Worm (Caenorhabditis elegans) whole organism, L1 larva: Measurements from ENCODE around the gene T10B10.9.
A peak's percentile ranks its signal among the peaks of the same experiment; 100 is the strongest.

Experiments used
- C04F5.9 ChIP-seq: sonication (generic microtip); optimal IDR thresholded peaks from 2 replicates; lab custom pipeline; 2016; ENCODE audit warnings: missing genetic modification characterization, missing compliant biosample characterization
- C16A3.4 ChIP-seq: fragments of 150-350 bp; optimal IDR thresholded peaks from 2 replicates; lab custom pipeline; 2014; ENCODE audit warnings: missing biosample characterization, missing genetic modification characterization
- C34B4.2 ChIP-seq: sonication (generic microtip); optimal IDR thresholded peaks from 2 replicates; lab custom pipeline; 2017; ENCODE audit warnings: mild to moderate bottlenecking, missing genetic modification characterization, missing compliant biosample characterization
- ama-1 ChIP-seq: fragments of 150-350 bp; optimal IDR thresholded peaks from 2 replicates; lab custom pipeline; 2014
- ceh-8 ChIP-seq: fragments of 200-800 bp; sonication (Bioruptor generic); optimal IDR thresholded peaks from 2 replicates; lab custom pipeline; 2018; ENCODE audit warnings: mild to moderate bottlenecking, missing genetic modification characterization, moderate library complexity, missing compliant biosample characterization
- ceh-82 ChIP-seq, 3 experiments: fragments of 150-350 bp in 1 of 3; sonication (generic microtip) in 2 of 3; optimal IDR thresholded peaks; 2 replicates each; lab custom pipeline; 2014 to 2017; ENCODE audit warnings: missing biosample characterization in 3 of 3, missing genetic modification characterization in 3 of 3
- ceh-88 ChIP-seq: fragments of 200-800 bp; sonication (Bioruptor generic); IDR thresholded peaks from 2 replicates; pipeline ENCODE4 v1.3.6; 2022; ENCODE audit warnings: missing genetic modification characterization, missing compliant biosample characterization
- ceh-90 ChIP-seq: sonication (generic microtip); optimal IDR thresholded peaks from 2 replicates; lab custom pipeline; 2016; ENCODE audit warnings: missing genetic modification characterization, missing compliant biosample characterization
- ces-1 ChIP-seq: fragments of 150-350 bp; optimal IDR thresholded peaks from 2 replicates; lab custom pipeline; 2014; ENCODE audit warnings: missing biosample characterization, missing genetic modification reagents, missing genetic modification characterization
- efl-1 ChIP-seq, 4 experiments: fragments of 150-350 bp; optimal IDR thresholded peaks in 3 of 4; peaks in 1 of 4; 1 replicate in 1 of 4; 2 replicates in 3 of 4; lab custom pipeline; 2014; ENCODE audit warnings: missing biosample characterization in 2 of 4, missing genetic modification characterization in 2 of 4, missing genetic modification reagents in 2 of 4
- efl-3 ChIP-seq: fragments of 200-800 bp; sonication (Bioruptor generic); optimal IDR thresholded peaks from 2 replicates; lab custom pipeline; 2018; ENCODE audit warnings: mild to moderate bottlenecking, missing genetic modification characterization, missing compliant biosample characterization
- egl-13 ChIP-seq: sonication (generic microtip); optimal IDR thresholded peaks from 2 replicates; lab custom pipeline; 2016; ENCODE audit warnings: missing genotype, missing genetic modification reagents, missing genetic modification characterization, missing compliant biosample characterization
- elt-3 ChIP-seq, 6 experiments: fragments of 150-350 bp in 1 of 6; sonication (generic microtip); optimal IDR thresholded peaks; 2 replicates each; lab custom pipeline; 2017 to 2018; ENCODE audit warnings: missing biosample characterization in 6 of 6, missing genetic modification characterization in 6 of 6, inconsistent platforms in 1 of 6
- ets-5 ChIP-seq: fragments of 200-800 bp; sonication (Bioruptor generic); IDR thresholded peaks from 2 replicates; pipeline ENCODE4 v1.3.6; 2022; ENCODE audit warnings: missing genetic modification characterization, missing compliant biosample characterization
- fkh-10 ChIP-seq: sonication (generic microtip); optimal IDR thresholded peaks from 2 replicates; lab custom pipeline; 2017; ENCODE audit warnings: missing biosample characterization, missing genetic modification reagents, missing genetic modification characterization
- fkh-4 ChIP-seq: sonication (generic microtip); optimal IDR thresholded peaks from 2 replicates; lab custom pipeline; 2016; ENCODE audit warnings: missing compliant biosample characterization, missing genetic modification characterization, borderline replicate concordance
- fkh-8 ChIP-seq: sonication (generic microtip); optimal IDR thresholded peaks from 2 replicates; lab custom pipeline; 2016; ENCODE audit warnings: mild to moderate bottlenecking, missing genetic modification characterization, missing compliant biosample characterization
- grh-1 ChIP-seq: fragments of 200-800 bp; sonication (Bioruptor generic); IDR thresholded peaks from 2 replicates; pipeline ENCODE4 v1.3.6; 2022; ENCODE audit warnings: missing genetic modification reagents, missing genetic modification characterization, missing compliant biosample characterization
- hlh-17 ChIP-seq: fragments of 200-800 bp; sonication (Bioruptor generic); optimal IDR thresholded peaks from 2 replicates; lab custom pipeline; 2018; ENCODE audit warnings: missing genetic modification characterization, mild to moderate bottlenecking, missing compliant biosample characterization, moderate library complexity, borderline replicate concordance
- hlh-4 ChIP-seq: sonication (generic microtip); optimal IDR thresholded peaks from 2 replicates; lab custom pipeline; 2016; ENCODE audit warnings: mild to moderate bottlenecking, missing genetic modification characterization, missing compliant biosample characterization
- lin-14 ChIP-seq: fragments of 200-800 bp; sonication (Bioruptor generic); optimal IDR thresholded peaks from 2 replicates; lab custom pipeline; 2018; ENCODE audit warnings: mild to moderate bottlenecking, missing genetic modification characterization, moderate library complexity, missing compliant biosample characterization
- lin-15B ChIP-seq: fragments of 150-350 bp; sonication (generic microtip); optimal IDR thresholded peaks from 3 replicates; lab custom pipeline; 2014; ENCODE audit warnings: missing biosample characterization, missing genetic modification characterization
- lin-35 ChIP-seq, 2 experiments: fragments of 150-350 bp; optimal IDR thresholded peaks; 2 replicates each; lab custom pipeline; 2014; ENCODE audit warnings: missing biosample characterization in 2 of 2, missing genetic modification characterization in 2 of 2, missing genetic modification reagents in 2 of 2
- lin-39 ChIP-seq: fragments of 150-350 bp; optimal IDR thresholded peaks from 2 replicates; lab custom pipeline; 2014; ENCODE audit warnings: missing biosample characterization, missing genetic modification reagents, missing genetic modification characterization
- mdl-1 ChIP-seq, 2 experiments: fragments of 150-350 bp; optimal IDR thresholded peaks; 2 replicates each; lab custom pipeline; 2014 to 2017; ENCODE audit warnings: missing biosample characterization in 2 of 2, missing genetic modification characterization in 2 of 2, inconsistent platforms in 1 of 2
- mef-2 ChIP-seq: fragments of 150-350 bp; optimal IDR thresholded peaks from 2 replicates; lab custom pipeline; 2014; ENCODE audit warnings: missing biosample characterization, missing genetic modification characterization
- nhr-11 ChIP-seq: fragments of 150-350 bp; optimal IDR thresholded peaks from 2 replicates; lab custom pipeline; 2014; ENCODE audit warnings: missing biosample characterization, missing genetic modification characterization
- nhr-19 ChIP-seq: fragments of 200-800 bp; sonication (Bioruptor generic); conservative IDR thresholded peaks from 2 replicates; pipeline ENCODE4 v1.3.6; 2022; ENCODE audit warnings: missing genetic modification characterization, missing compliant biosample characterization
- nhr-20 ChIP-seq: sonication (generic microtip); optimal IDR thresholded peaks from 2 replicates; lab custom pipeline; 2016; ENCODE audit warnings: mild to moderate bottlenecking, missing genetic modification characterization, missing compliant biosample characterization
- nhr-47 ChIP-seq: sonication (generic microtip); optimal IDR thresholded peaks from 2 replicates; lab custom pipeline; 2016; ENCODE audit warnings: mild to moderate bottlenecking, missing genetic modification characterization, moderate library complexity, missing compliant biosample characterization
- nhr-85 ChIP-seq: sonication (generic microtip); peaks from one replicate; lab custom pipeline; 2016; ENCODE audit warnings: missing genetic modification characterization, inconsistent platforms, missing compliant biosample characterization
- nhr-90 ChIP-seq: sonication (generic microtip); optimal IDR thresholded peaks from 2 replicates; lab custom pipeline; 2016; ENCODE audit warnings: mild to moderate bottlenecking, missing genetic modification characterization, missing compliant biosample characterization; ENCODE audit not compliant: poor library complexity
- pag-3 ChIP-seq: sonication (generic microtip); optimal IDR thresholded peaks from 2 replicates; lab custom pipeline; 2017; ENCODE audit warnings: missing genetic modification characterization, mild to moderate bottlenecking, missing compliant biosample characterization, antibody characterized with exemption, borderline replicate concordance; ENCODE audit not compliant: insufficient read depth
- pqm-1 ChIP-seq: sonication (generic microtip); optimal IDR thresholded peaks from 3 replicates; lab custom pipeline; 2017; ENCODE audit warnings: missing biosample characterization, missing genetic modification characterization
- rnt-1 ChIP-seq: sonication (generic microtip); optimal IDR thresholded peaks from 2 replicates; lab custom pipeline; 2016; ENCODE audit warnings: mild to moderate bottlenecking, missing genetic modification characterization, moderate library complexity, missing compliant biosample characterization
- snu-23 ChIP-seq: sonication (generic microtip); optimal IDR thresholded peaks from 2 replicates; lab custom pipeline; 2016; ENCODE audit warnings: missing genetic modification characterization, missing compliant biosample characterization
- sup-37 ChIP-seq: fragments of 200-800 bp; sonication (Bioruptor generic); optimal IDR thresholded peaks from 2 replicates; lab custom pipeline; 2018; ENCODE audit warnings: mild to moderate bottlenecking, missing genetic modification characterization, missing compliant biosample characterization
- swsn-7 ChIP-seq: sonication (generic microtip); optimal IDR thresholded peaks from 2 replicates; lab custom pipeline; 2016; ENCODE audit warnings: missing genetic modification characterization, missing compliant biosample characterization
- tlp-1 ChIP-seq: fragments of 150-350 bp; optimal IDR thresholded peaks from 2 replicates; lab custom pipeline; 2014; ENCODE audit warnings: missing biosample characterization, missing genetic modification characterization
- unc-98 ChIP-seq: fragments of 200-800 bp; sonication (Bioruptor generic); IDR thresholded peaks from 2 replicates; pipeline ENCODE4 v1.3.6; 2022; ENCODE audit warnings: missing genetic modification characterization, missing compliant biosample characterization
- vab-15 ChIP-seq: sonication (generic microtip); optimal IDR thresholded peaks from 2 replicates; lab custom pipeline; 2017; ENCODE audit warnings: missing genotype, mild to moderate bottlenecking, missing genetic modification characterization, missing compliant biosample characterization
- xbp-1 ChIP-seq: sonication (generic microtip); optimal IDR thresholded peaks from 2 replicates; lab custom pipeline; 2016; ENCODE audit warnings: missing genetic modification characterization, missing compliant biosample characterization
- zag-1 ChIP-seq: fragments of 150-350 bp; optimal IDR thresholded peaks from 2 replicates; lab custom pipeline; 2014; ENCODE audit warnings: missing biosample characterization, missing genetic modification characterization
- ztf-11 ChIP-seq, 2 experiments: sonication (generic microtip); optimal IDR thresholded peaks; 2 replicates each; lab custom pipeline; 2016 to 2017; ENCODE audit warnings: missing genetic modification characterization in 2 of 2, missing biosample characterization in 1 of 2, missing compliant biosample characterization in 1 of 2

Gene T10B10.9

ce11 chrX:15188986-15189675, 24.9 kb downstream of the T10B10.9 start (continued):
- TF ChIP-seq nhr-19 (GFP tag; lab: Robert Waterston, UW) (peak; percentile 67), ztf-11 (tag; optimal IDR thresholded peaks at IDR 0.05; lab: Kevin White, UChicago) (no peak), lin-14 (GFP tag; lab: Kevin White, UChicago) (peak; percentile 97), elt-3 (tag; optimal IDR thresholded peaks at IDR 0.05; lab: Kevin White, UChicago) (no peak), ceh-90 (tag; lab: Kevin White, UChicago) (no peak), snu-23 (GFP tag; lab: Kevin White, UChicago) (peak; percentile 71), lin-39 (tag; lab: Kevin White, UChicago) (no peak), nhr-11 (tag; lab: Kevin White, UChicago) (peak; percentile 16), grh-1 (GFP tag; lab: Robert Waterston, UW) (no peak), nhr-20 (peak; percentile 59), swsn-7 (tag; lab: Kevin White, UChicago) (peak; percentile 72), fkh-10 (GFP tag; lab: Kevin White, UChicago) (peak; percentile 79), pqm-1 (no peak), lin-15B (tag; lab: Kevin White, UChicago) (no peak), fkh-8 (tag; lab: Kevin White, UChicago) (peak; percentile 73), ceh-82 (tag; optimal IDR thresholded peaks at IDR 0.05; lab: Kevin White, UChicago) (peak; percentile 56 to 62 (median 58)), mef-2 (tag; lab: Kevin White, UChicago) (no peak), ets-5 (GFP tag; lab: Robert Waterston, UW) (no peak), lin-35 (GFP tag; optimal IDR thresholded peaks at IDR 0.05; lab: Kevin White, UChicago) (peak in 1 of 2 experiments; percentile 23), ama-1 (no peak), vab-15 (tag; lab: Kevin White, UChicago) (no peak), zag-1 (tag; lab: Kevin White, UChicago) (no peak), ceh-88 (GFP tag; lab: Robert Waterston, UW) (peak; percentile 34; the same call in 1 of the 2 replicates), unc-98 (no peak), ces-1 (GFP tag; lab: Kevin White, UChicago) (peak; percentile 44), efl-3 (no peak), efl-1 (optimal IDR thresholded peaks at IDR 0.05; lab: Kevin White, UChicago) (peak; percentile 22 to 48), efl-1 (GFP tag; optimal IDR thresholded peaks at IDR 0.05 in 1 of 2; lab: Kevin White, UChicago) (peak in 1 of 2 experiments; percentile 83), xbp-1 (tag; lab: Kevin White, UChicago) (peak; percentile 53), egl-13 (tag; lab: Kevin White, UChicago) (peak; percentile 80), ceh-8 (GFP tag; lab: Kevin White, UChicago) (peak; percentile 82), mdl-1 (tag; optimal IDR thresholded peaks at IDR 0.05; lab: Kevin White, UChicago) (peak in 1 of 2 experiments; percentile 33), nhr-85 (tag; lab: Kevin White, UChicago) (no peak), C34B4.2 (tag; lab: Kevin White, UChicago) (no peak), nhr-90 (tag; lab: Kevin White, UChicago) (no peak), tlp-1 (no peak), C04F5.9 (tag; lab: Kevin White, UChicago) (no peak), fkh-4 (no peak), sup-37 (GFP tag; lab: Kevin White, UChicago) (peak; percentile 26), pag-3 (tag; lab: Kevin White, UChicago) (no peak), hlh-17 (GFP tag; lab: Kevin White, UChicago) (no peak), hlh-4 (tag; lab: Kevin White, UChicago) (no peak), nhr-47 (tag; lab: Kevin White, UChicago) (peak; percentile 81), C16A3.4 (peak; percentile 11), rnt-1 (tag; lab: Kevin White, UChicago) (peak; percentile 46)
